Worm (Caenorhabditis elegans): ENCODE results near the gene K02A2.1.

The K02A2.1 gene

DNA sequence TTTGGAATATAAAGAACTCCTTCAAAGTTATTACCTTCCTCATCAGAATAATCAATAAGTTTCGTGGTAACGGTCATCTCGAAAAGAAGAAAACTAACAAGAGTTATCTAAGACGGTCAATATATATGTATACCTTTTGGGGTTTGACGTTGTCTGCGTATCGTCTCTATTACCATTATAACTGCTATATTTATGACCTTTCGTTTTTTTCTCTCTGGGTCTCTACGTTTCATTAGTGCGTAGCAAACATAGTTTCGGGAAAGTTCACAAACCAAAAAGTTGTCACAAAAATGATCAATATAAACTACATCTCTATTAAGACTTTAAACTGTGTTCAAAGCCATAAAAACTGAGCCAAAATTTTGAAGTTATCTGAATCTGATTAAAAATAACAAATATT is 22.2 kb downstream of the K02A2.1 start, which contains the start of gene D1022.4 (continued):
- peak in 1 of 2 experiments; percentile 32 for TF ChIP-seq lsy-2 (tag; optimal IDR thresholded peaks at IDR 0.05)
- TF ChIP-seq unc-62 (GFP tag; optimal IDR thresholded peaks at IDR 0.05 in 1 of 2): no peak
- TF ChIP-seq unc-62 (tag; optimal IDR thresholded peaks at IDR 0.05): no peak
- TF ChIP-seq lin-1 (GFP tag; IDR thresholded peaks at IDR 0.05): no peak
- peak; percentile 58; the same call in 1 of the 2 replicates for TF ChIP-seq dmd-6 (GFP tag; IDR thresholded peaks at IDR 0.05)
- no peak for TF ChIP-seq D1046.2 (GFP tag; IDR thresholded peaks at IDR 0.05)
- peak; percentile 9 for TF ChIP-seq hlh-11 (tag; optimal IDR thresholded peaks at IDR 0.05)
- no peak for TF ChIP-seq F26F4.8 (GFP tag; conservative IDR thresholded peaks at IDR 0.05)
- TF ChIP-seq nhr-10 (tag; optimal IDR thresholded peaks at IDR 0.05): no peak
- TF ChIP-seq mes-2 (tag; optimal IDR thresholded peaks at IDR 0.05; ENCODE audit: poor library complexity, severe bottlenecking): peak; percentile 23

DNA sequence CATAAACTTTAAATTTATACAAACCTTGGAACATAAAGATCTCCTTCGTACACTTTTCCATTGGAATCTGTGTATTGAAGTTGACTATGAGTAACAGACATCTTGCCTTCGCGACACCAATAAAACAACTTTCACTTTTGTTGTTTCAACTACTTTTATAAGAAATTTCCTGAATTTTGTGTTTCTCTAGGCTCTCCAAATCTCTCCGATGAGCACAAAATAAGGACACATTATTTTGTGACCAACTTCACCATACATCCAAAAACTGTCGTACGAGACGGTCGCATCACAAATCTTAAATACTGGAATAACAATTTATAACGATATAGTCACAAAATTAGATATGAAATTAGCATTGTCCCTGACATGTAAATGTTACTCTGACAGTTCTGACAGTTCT is 23.6 kb downstream of the K02A2.1 start, which contains the start of gene D1022.5:
D1022.5 (minus strand) TSS at position 101 of the 400 bp plus-strand sequence.
- TF ChIP-seq pha-4 (GFP tag; IDR thresholded peaks at IDR 0.05): no peak
- TF ChIP-seq pha-4 (tag; optimal IDR thresholded peaks at IDR 0.05): no peak
- TF ChIP-seq nhr-102 (tag; optimal IDR thresholded peaks at IDR 0.05): peak; percentile 54
- no peak for TF ChIP-seq nhr-11 (tag; optimal IDR thresholded peaks at IDR 0.05)
- no peak for TF ChIP-seq rbr-2 (tag; optimal IDR thresholded peaks at IDR 0.05)

DNA sequence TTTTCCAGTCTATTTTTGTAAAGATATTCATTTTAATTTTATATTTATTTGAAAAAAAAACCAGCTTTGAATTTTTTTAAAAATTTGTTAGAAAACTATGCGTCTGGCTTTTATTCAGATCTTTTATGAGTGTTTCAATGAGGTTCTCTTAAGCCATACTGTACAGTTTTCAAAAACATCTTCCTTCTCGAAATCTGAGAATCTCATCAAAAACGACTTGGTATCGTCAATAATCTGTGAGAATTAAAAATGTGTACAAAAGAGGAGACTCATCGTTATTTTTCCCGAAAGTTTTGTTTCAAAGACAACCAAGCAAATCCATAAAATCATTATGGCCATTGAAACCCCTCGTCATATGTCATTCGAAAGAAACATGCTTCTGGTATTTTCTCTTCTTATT is 24.1 kb downstream of the K02A2.1 start, which contains the start of gene D1022.2:
D1022.2 (plus strand) TSS at position 301 of the 400 bp plus-strand sequence.
- TF ChIP-seq unc-62 (GFP tag; optimal IDR thresholded peaks at IDR 0.05 in 1 of 2) (no peak), unc-62 (tag; optimal IDR thresholded peaks at IDR 0.05) (no peak), Y105C5A.15 (GFP tag; IDR thresholded peaks at IDR 0.05) (0 out of 2 replicates have a peak, but pooled peaks have one; percentile 14)

DNA sequence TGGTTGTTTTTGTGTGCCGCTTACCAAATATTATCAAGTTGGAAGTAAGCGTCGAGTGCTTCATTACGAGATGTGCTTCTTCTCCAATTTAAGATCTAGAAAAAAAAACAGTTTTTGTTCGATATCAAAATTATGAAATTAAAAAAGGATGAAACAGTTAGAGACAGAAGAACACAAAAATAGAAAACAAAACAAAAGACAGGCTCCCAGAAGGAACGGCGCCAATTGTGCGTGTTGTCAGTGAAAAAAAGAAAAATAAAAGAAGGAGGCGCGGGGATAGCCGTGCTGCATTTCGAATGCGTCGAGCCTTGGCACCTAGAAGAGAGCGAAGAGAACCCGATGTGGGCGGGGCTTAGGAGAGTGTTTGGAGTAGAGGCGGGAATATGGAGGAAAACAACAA is 30.5 kb downstream of the K02A2.1 start, which contains the start of gene sro-1:
sro-1 (minus strand) TSS at position 101 of the 400 bp plus-strand sequence.
- no peak for TF ChIP-seq ces-1 (GFP tag; optimal IDR thresholded peaks at IDR 0.05)
- no peak for TF ChIP-seq mep-1 (tag; optimal IDR thresholded peaks at IDR 0.05)
- TF ChIP-seq daf-19 (GFP tag; conservative IDR thresholded peaks at IDR 0.05): no peak
- TF ChIP-seq mes-2 (tag; optimal IDR thresholded peaks at IDR 0.05; ENCODE audit: poor library complexity, severe bottlenecking): no peak

DNA sequence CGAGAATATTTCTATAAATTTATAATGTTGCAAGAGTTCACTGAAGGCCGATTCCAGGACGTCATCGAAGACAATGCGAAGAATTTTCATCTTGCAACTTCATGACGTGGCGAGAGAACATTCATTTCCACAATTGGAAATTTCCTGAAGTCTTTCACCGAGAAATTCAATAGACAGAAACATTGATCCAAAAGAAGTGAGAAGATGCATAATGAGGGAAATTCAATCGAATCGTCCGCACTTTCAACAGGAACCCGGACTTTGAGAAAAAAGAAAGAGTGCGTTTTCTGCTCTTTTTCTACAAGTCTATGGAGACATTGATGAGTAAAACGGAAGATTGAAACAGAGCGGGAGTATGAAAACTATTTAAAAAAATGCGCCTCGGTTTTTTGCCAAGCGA is 34.3 kb downstream of the K02A2.1 start:
- no peak for TF ChIP-seq duxl-1 (tag; optimal IDR thresholded peaks at IDR 0.05; ENCODE audit: poor library complexity)
- no peak for TF ChIP-seq ceh-20 (GFP tag; IDR thresholded peaks at IDR 0.05)
- TF ChIP-seq tag-97 (GFP tag; IDR thresholded peaks at IDR 0.05): no peak
- peak; percentile 64 for TF ChIP-seq fkh-10 (GFP tag; optimal IDR thresholded peaks at IDR 0.05)
- TF ChIP-seq spr-1 (tag; optimal IDR thresholded peaks at IDR 0.05): no peak
- TF ChIP-seq nhr-76 (tag; optimal IDR thresholded peaks at IDR 0.05): no peak
- TF ChIP-seq zfp-2 (tag; optimal IDR thresholded peaks at IDR 0.05): no peak
- TF ChIP-seq ces-1 (GFP tag; optimal IDR thresholded peaks at IDR 0.05): peak; percentile 40

DNA sequence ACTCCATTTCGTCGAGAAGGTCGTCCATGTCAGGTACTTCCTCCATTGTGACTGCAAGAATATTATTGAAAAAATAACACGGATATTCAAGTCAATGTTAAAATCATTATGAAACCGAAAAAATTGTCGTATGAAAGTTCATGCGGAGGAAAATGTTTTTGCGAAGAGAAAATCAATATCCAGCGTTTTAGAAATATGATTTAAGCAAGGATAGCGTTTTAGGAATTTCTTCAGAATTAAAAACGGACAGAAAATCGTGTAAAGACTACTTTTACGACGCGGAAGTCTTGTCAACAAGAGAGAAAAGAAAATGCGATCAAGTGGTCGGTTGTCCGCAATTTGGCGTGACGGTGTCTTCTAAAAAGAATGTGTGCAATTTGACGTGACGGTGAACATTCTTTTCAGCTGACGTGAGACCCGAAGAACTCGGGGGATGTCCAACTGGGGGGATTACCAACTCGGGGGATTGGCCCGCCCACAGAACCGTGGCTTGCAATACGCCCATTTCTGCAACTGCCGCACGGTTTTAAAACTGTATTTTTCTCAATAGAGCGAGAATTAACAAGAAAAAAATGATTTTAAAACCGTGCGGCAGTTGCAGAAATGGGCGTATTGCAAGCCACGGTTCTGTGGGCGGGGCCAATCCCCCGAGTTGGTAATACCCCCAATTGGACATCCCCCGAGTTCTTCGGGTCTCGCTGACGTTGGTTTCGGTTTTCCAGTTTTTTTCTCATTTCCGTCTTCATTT is 43.6 kb downstream of the K02A2.1 start, which contains the start of the genes aka-1 and ubc-6:
aka-1 (minus strand) TSS at position 51 of the 748 bp plus-strand sequence.
ubc-6 (plus strand) TSS at position 701 of the 748 bp plus-strand sequence.
- peak; percentile 87 for TF ChIP-seq lin-1 (GFP tag; IDR thresholded peaks at IDR 0.05)
- peak; percentile 73 for TF ChIP-seq set-16 (GFP tag; IDR thresholded peaks at IDR 0.05)
- TF ChIP-seq F44E2.7 (GFP tag; IDR thresholded peaks at IDR 0.05): 0 out of 2 replicates have a peak, but pooled peaks have one; percentile 24
- TF ChIP-seq pha-4 (GFP tag; IDR thresholded peaks at IDR 0.05): peak; percentile 94
- peak; percentile 44 for TF ChIP-seq pha-4 (tag; optimal IDR thresholded peaks at IDR 0.05)
- no peak for TF ChIP-seq ceh-62 (tag; optimal IDR thresholded peaks at IDR 0.05)
- peak; percentile 72 to 86 for TF ChIP-seq lsy-2 (tag; optimal IDR thresholded peaks at IDR 0.05)
- peak; percentile 83 for TF ChIP-seq mxl-3 (GFP tag; optimal IDR thresholded peaks at IDR 0.05)
- TF ChIP-seq F37D6.2 (tag; optimal IDR thresholded peaks at IDR 0.05): peak; percentile 78
- no peak for TF ChIP-seq ama-1 (optimal IDR thresholded peaks at IDR 0.05)
- no peak for TF ChIP-seq daf-12 (tag; optimal IDR thresholded peaks at IDR 0.05)
- TF ChIP-seq Y75B8A.6 (GFP tag; IDR thresholded peaks at IDR 0.05): peak; percentile 72
- peak; percentile 34 for TF ChIP-seq nhr-25 (tag; optimal IDR thresholded peaks at IDR 0.05; ENCODE audit: borderline replicate concordance, insufficient read depth)
- peak; percentile 91 for TF ChIP-seq hmg-1.1 (GFP tag; IDR thresholded peaks at IDR 0.05)
- TF ChIP-seq saeg-2 (GFP tag; IDR thresholded peaks at IDR 0.05): peak; percentile 85
- peak; percentile 22 for TF ChIP-seq nhr-6 (tag; optimal IDR thresholded peaks at IDR 0.05)
- TF ChIP-seq zfp-3 (GFP tag; conservative IDR thresholded peaks at IDR 0.05): peak; percentile 81
- TF ChIP-seq ceh-28 (tag; optimal IDR thresholded peaks at IDR 0.05): no peak

Measured in whole organism, L4 larva.